Worm (Caenorhabditis elegans): ENCODE data around the gene srlf-9.

- TF ChIP-seq hlh-11 (tag; optimal IDR thresholded peaks at IDR 0.05) (no peak), nhr-11 (tag; optimal IDR thresholded peaks at IDR 0.05) (no peak), R02D3.7 (tag; optimal IDR thresholded peaks at IDR 0.05) (no peak), zag-1 (tag; optimal IDR thresholded peaks at IDR 0.05) (no peak), ama-1 (optimal IDR thresholded peaks at IDR 0.05) (no peak), madf-5 (GFP tag; IDR thresholded peaks at IDR 0.05) (no peak), ceh-82 (tag; optimal IDR thresholded peaks at IDR 0.05) (no peak), pqm-1 (tag; optimal IDR thresholded peaks at IDR 0.05) (no peak), F10B5.3 (tag; optimal IDR thresholded peaks at IDR 0.05) (no peak), nhr-28 (tag; optimal IDR thresholded peaks at IDR 0.05) (no peak), daf-16 (GFP tag; optimal IDR thresholded peaks at IDR 0.05) (no peak), daf-16 (tag; optimal IDR thresholded peaks at IDR 0.05) (no peak), nhr-237 (tag; optimal IDR thresholded peaks at IDR 0.05) (no peak), egl-43 (GFP tag; IDR thresholded peaks at IDR 0.05) (no peak), snpc-4 (tag; optimal IDR thresholded peaks at IDR 0.05) (no peak)
These were observed 6.3 kb downstream of the srlf-9 start, which contains the start of gene F11F1.1 for ce11 chrIII:13395262-13395661.

Data from whole organism, L4 larva.